Fruit fly (Drosophila melanogaster): Measurements from ENCODE around the gene CG34382.

DNA sequence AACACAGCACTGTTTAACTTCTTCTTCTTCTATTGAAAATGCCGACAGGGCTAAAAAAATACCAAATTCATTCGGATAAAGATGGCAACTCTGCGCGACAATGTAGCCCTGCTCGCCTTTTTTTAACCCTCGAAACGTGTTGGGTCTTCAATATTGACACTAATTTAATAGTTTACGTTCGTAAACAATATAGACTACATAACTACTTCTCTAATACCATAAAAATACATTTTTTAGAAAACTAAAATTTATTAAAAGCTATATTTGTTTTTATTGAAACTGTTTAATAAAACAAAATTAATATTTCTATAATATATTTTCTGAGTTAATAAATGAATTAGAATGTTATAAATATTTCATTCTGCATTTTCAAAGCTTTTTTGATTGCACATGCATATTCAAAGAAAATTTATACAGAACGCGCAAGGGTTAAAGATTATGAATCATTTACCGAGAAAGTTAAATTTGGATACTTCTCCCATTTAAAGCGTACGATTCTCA is 9.9 kb downstream of the CG34382 start, which contains the start of the genes Taf2 and CalpB:
- TF ChIP-seq CG32264 (GFP tag; optimal IDR thresholded peaks at IDR 0.05): no peak
- peak; percentile 92 for TF ChIP-seq HLH106 (tag; optimal IDR thresholded peaks at IDR 0.05)
- TF ChIP-seq dmrt93B (GFP tag; optimal IDR thresholded peaks at IDR 0.05): peak; percentile 77
- TF ChIP-seq usp (GFP tag; optimal IDR thresholded peaks at IDR 0.05): no peak
